Fruit fly (Drosophila melanogaster) whole organism, embryonic: Measurements from ENCODE around the gene Acsx4.

Experiments used
- CG16779 ChIP-seq: fragments of 200-800 bp; sonication (Bioruptor generic); IDR thresholded peaks from 2 replicates; pipeline ENCODE4 v1.3.6; 2022; ENCODE audit warnings: missing biosample characterization, missing genetic modification characterization
- CG32767 ChIP-seq: fragments of 200-800 bp; sonication (Bioruptor generic); IDR thresholded peaks from 2 replicates; pipeline ENCODE4 v1.3.6; 2022; ENCODE audit warnings: missing biosample characterization, missing genetic modification characterization
- dm ChIP-seq: fragments of 200-800 bp; sonication (Bioruptor generic); optimal IDR thresholded peaks from 3 replicates; lab custom pipeline; 2016; ENCODE audit warnings: missing biosample characterization, missing genetic modification characterization

DNA sequence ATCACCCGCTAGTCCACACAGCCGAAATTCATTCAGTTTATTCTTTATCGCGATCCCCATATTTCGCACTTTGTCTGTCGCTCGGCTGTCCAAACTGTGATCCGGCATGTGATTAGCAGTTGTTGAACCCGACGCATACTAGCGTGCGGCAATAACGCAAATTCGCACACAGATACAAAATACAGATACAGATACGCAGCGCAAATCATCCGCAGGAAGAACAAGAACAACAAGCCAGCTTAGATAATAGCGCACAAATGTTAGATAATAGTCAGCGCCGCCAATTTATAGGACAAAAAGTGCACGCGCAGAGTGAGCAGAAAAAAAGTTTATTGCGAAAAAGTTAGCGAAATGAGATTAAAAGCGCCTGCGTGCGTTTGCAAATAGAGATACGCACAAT lies 51.7 kb downstream of the Acsx4 start:
- TF ChIP-seq dm (GFP tag; lab: Kevin White, UChicago) (no peak), CG32767 (GFP tag; lab: Robert Waterston, UW) (no peak), CG16779 (GFP tag; lab: Robert Waterston, UW) (no peak)
